Worm (Caenorhabditis elegans): ENCODE data around the gene srw-140.

Gene srw-140

ce11 chrV:5161792-5162191 is 3.7 kb upstream of the srw-140 start, which contains the start of gene abu-6:
Gene abu-6 (minus strand): TSS chrV:5161892.
- TF ChIP-seq him-1 (tag; optimal IDR thresholded peaks at IDR 0.05): no peak
- TF ChIP-seq dao-5 (tag; optimal IDR thresholded peaks at IDR 0.05): no peak
- no peak for TF ChIP-seq W03F9.2 (tag; optimal IDR thresholded peaks at IDR 0.05)

ce11 chrV:5164682-5165081 is 844 bp upstream of the srw-140 start, which contains the start of gene abu-7:
Gene abu-7 (minus strand): TSS chrV:5164782.
- TF ChIP-seq dao-5 (tag; optimal IDR thresholded peaks at IDR 0.05): no peak
- no peak for TF ChIP-seq W03F9.2 (tag; optimal IDR thresholded peaks at IDR 0.05)
- TF ChIP-seq him-1 (tag; optimal IDR thresholded peaks at IDR 0.05): no peak

- TF ChIP-seq W03F9.2 (tag; optimal IDR thresholded peaks at IDR 0.05) (no peak), him-1 (tag; optimal IDR thresholded peaks at IDR 0.05) (no peak), dao-5 (tag; optimal IDR thresholded peaks at IDR 0.05) (no peak)
These were observed 4.1 kb downstream of the srw-140 start, which contains the start of gene srt-64 for ce11 chrV:5169586-5169985. Gene srt-64 (minus strand): TSS chrV:5169686.

ce11 chrV:5172833-5173232 is 7.3 kb downstream of the srw-140 start, which contains the start of gene srt-65:
Gene srt-65 (minus strand): TSS chrV:5172933.
- TF ChIP-seq dao-5 (tag; optimal IDR thresholded peaks at IDR 0.05) (no peak), W03F9.2 (tag; optimal IDR thresholded peaks at IDR 0.05) (no peak), him-1 (tag; optimal IDR thresholded peaks at IDR 0.05) (no peak)

ce11 chrV:5177209-5177608 is 11.7 kb downstream of the srw-140 start, which contains the start of gene ugt-51:
Gene ugt-51 (minus strand): TSS chrV:5177309.
- TF ChIP-seq W03F9.2 (tag; optimal IDR thresholded peaks at IDR 0.05): no peak
- no peak for TF ChIP-seq him-1 (tag; optimal IDR thresholded peaks at IDR 0.05)

- TF ChIP-seq dao-5 (tag; optimal IDR thresholded peaks at IDR 0.05) (no peak), W03F9.2 (tag; optimal IDR thresholded peaks at IDR 0.05) (no peak), him-1 (tag; optimal IDR thresholded peaks at IDR 0.05) (no peak)
These were observed 12.5 kb downstream of the srw-140 start for ce11 chrV:5178051-5178450.

- no peak for TF ChIP-seq him-1 (tag; optimal IDR thresholded peaks at IDR 0.05)
- TF ChIP-seq W03F9.2 (tag; optimal IDR thresholded peaks at IDR 0.05): no peak
- TF ChIP-seq dao-5 (tag; optimal IDR thresholded peaks at IDR 0.05): no peak
These were observed 16.1 kb downstream of the srw-140 start, which contains the start of gene C03A7.2 for ce11 chrV:5181612-5182011. Gene C03A7.2 (plus strand): TSS chrV:5181912.

ce11 chrV:5192501-5192900 is 27.0 kb downstream of the srw-140 start, which contains the start of gene C03A7.13:
Gene C03A7.13 (minus strand): TSS chrV:5192543.
- TF ChIP-seq W03F9.2 (tag; optimal IDR thresholded peaks at IDR 0.05) (no peak), him-1 (tag; optimal IDR thresholded peaks at IDR 0.05) (no peak), dao-5 (tag; optimal IDR thresholded peaks at IDR 0.05) (no peak)

ce11 chrV:5194508-5194907 is 29.0 kb downstream of the srw-140 start, which contains the start of gene abu-8:
Gene abu-8 (minus strand): TSS chrV:5194608.
- TF ChIP-seq him-1 (tag; optimal IDR thresholded peaks at IDR 0.05): no peak
- no peak for TF ChIP-seq W03F9.2 (tag; optimal IDR thresholded peaks at IDR 0.05)
- TF ChIP-seq dao-5 (tag; optimal IDR thresholded peaks at IDR 0.05): no peak

ce11 chrV:5198240-5198639 is 32.7 kb downstream of the srw-140 start, which contains the start of gene Y47A7.2:
Gene Y47A7.2 (minus strand): TSS chrV:5198340.
- TF ChIP-seq W03F9.2 (tag; optimal IDR thresholded peaks at IDR 0.05) (no peak), him-1 (tag; optimal IDR thresholded peaks at IDR 0.05) (no peak), dao-5 (tag; optimal IDR thresholded peaks at IDR 0.05) (no peak)

- TF ChIP-seq dao-5 (tag; optimal IDR thresholded peaks at IDR 0.05) (no peak), W03F9.2 (tag; optimal IDR thresholded peaks at IDR 0.05) (no peak), him-1 (tag; optimal IDR thresholded peaks at IDR 0.05) (no peak)
These were observed 34.7 kb downstream of the srw-140 start for ce11 chrV:5200188-5200587.

- TF ChIP-seq dao-5 (tag; optimal IDR thresholded peaks at IDR 0.05) (no peak), W03F9.2 (tag; optimal IDR thresholded peaks at IDR 0.05) (no peak), him-1 (tag; optimal IDR thresholded peaks at IDR 0.05) (no peak)
These were observed 36.2 kb downstream of the srw-140 start for ce11 chrV:5201706-5202105.

ce11 chrV:5203643-5204042 is 38.1 kb downstream of the srw-140 start:
- TF ChIP-seq W03F9.2 (tag; optimal IDR thresholded peaks at IDR 0.05): no peak
- TF ChIP-seq dao-5 (tag; optimal IDR thresholded peaks at IDR 0.05): no peak
- no peak for TF ChIP-seq him-1 (tag; optimal IDR thresholded peaks at IDR 0.05)

- TF ChIP-seq him-1 (tag; optimal IDR thresholded peaks at IDR 0.05): no peak
- no peak for TF ChIP-seq W03F9.2 (tag; optimal IDR thresholded peaks at IDR 0.05)
- no peak for TF ChIP-seq dao-5 (tag; optimal IDR thresholded peaks at IDR 0.05)
These were observed 38.6 kb downstream of the srw-140 start, which contains the start of gene ttc-37 for ce11 chrV:5204127-5204526. Gene ttc-37 (plus strand): TSS chrV:5204475.

ce11 chrV:5213674-5214073 is 48.1 kb downstream of the srw-140 start:
- TF ChIP-seq W03F9.2 (tag; optimal IDR thresholded peaks at IDR 0.05): no peak
